Fruit fly (Drosophila melanogaster): Measurements from ENCODE around the gene trc.

- TF ChIP-seq CG6792 (GFP tag; optimal IDR thresholded peaks at IDR 0.05) (peak; percentile 63), CG8632 (GFP tag; optimal IDR thresholded peaks at IDR 0.05) (peak; percentile 66), spab (GFP tag; optimal IDR thresholded peaks at IDR 0.05) (no peak), CG16779 (tag; optimal IDR thresholded peaks at IDR 0.05) (no peak), OdsH (GFP tag; optimal IDR thresholded peaks at IDR 0.05) (no peak), Sox102F (GFP tag; optimal IDR thresholded peaks at IDR 0.05) (no peak), salr (GFP tag; optimal IDR thresholded peaks at IDR 0.05) (peak in 1 of 2 experiments; percentile 4), fd85E (GFP tag; optimal IDR thresholded peaks at IDR 0.05) (no peak), Eip75B (GFP tag; optimal IDR thresholded peaks at IDR 0.05) (peak; percentile 71), Sox14 (GFP tag; optimal IDR thresholded peaks at IDR 0.05) (peak; percentile 79), dsx (GFP tag; optimal IDR thresholded peaks at IDR 0.05; ENCODE audit: poor library complexity, severe bottlenecking) (peak; percentile 37), topi (GFP tag; optimal IDR thresholded peaks at IDR 0.05) (peak; percentile 77), Gug (GFP tag; IDR thresholded peaks at IDR 0.05) (peak; percentile 14)
These were observed 16.1 kb downstream of the trc start, which contains the start of the genes Fibp and Deaf1 for dm6 chr3L:19817807-19818531.
